Worm (Caenorhabditis elegans) whole organism, L4 larva: Measurements from ENCODE around the gene ZK353.10.

ENCODE experiments used
- D1046.2 ChIP-seq: fragments of 200-800 bp; sonication (Bioruptor generic); IDR thresholded peaks from 2 replicates; pipeline ENCODE4 v1.3.6; 2022; ENCODE audit warnings: missing genetic modification characterization, missing compliant biosample characterization
- F10B5.3 ChIP-seq: sonication (generic microtip); optimal IDR thresholded peaks from 2 replicates; lab custom pipeline; 2016; ENCODE audit warnings: mild to moderate bottlenecking, missing genetic modification characterization, missing compliant biosample characterization
- F37D6.2 ChIP-seq: sonication (generic microtip); optimal IDR thresholded peaks from 2 replicates; lab custom pipeline; 2016; ENCODE audit warnings: mild to moderate bottlenecking, missing genetic modification characterization, missing compliant biosample characterization
- F49E8.2 ChIP-seq: sonication (generic microtip); optimal IDR thresholded peaks from 2 replicates; lab custom pipeline; 2016; ENCODE audit warnings: missing compliant biosample characterization, mild to moderate bottlenecking, missing genetic modification characterization, borderline replicate concordance
- Y48G9A.11 ChIP-seq: fragments of 200-800 bp; sonication (Bioruptor generic); IDR thresholded peaks from 2 replicates; pipeline ENCODE4 v1.3.6; 2022; ENCODE audit warnings: missing genetic modification reagents, missing genetic modification characterization, missing compliant biosample characterization
- Y5F2A.4 ChIP-seq: fragments of 200-800 bp; sonication (Bioruptor generic); optimal IDR thresholded peaks from 2 replicates; lab custom pipeline; 2018; ENCODE audit warnings: mild to moderate bottlenecking, missing genetic modification characterization, missing compliant biosample characterization
- Y75B8A.6 ChIP-seq: fragments of 200-800 bp; sonication (Bioruptor generic); IDR thresholded peaks from 2 replicates; pipeline ENCODE4 v1.3.6; 2022; ENCODE audit warnings: missing genetic modification reagents, missing genetic modification characterization, missing compliant biosample characterization
- ZK546.5 ChIP-seq, 2 experiments: sonication (generic microtip); optimal IDR thresholded peaks; 2 replicates each; lab custom pipeline; 2017; ENCODE audit warnings: missing biosample characterization in 2 of 2, missing genetic modification characterization in 2 of 2
- aha-1 ChIP-seq: fragments of 150-350 bp; peaks from one replicate; lab custom pipeline; 2014; ENCODE audit warnings: missing biosample characterization, missing genetic modification characterization
- ceh-44 ChIP-seq: fragments of 200-800 bp; sonication (Bioruptor generic); IDR thresholded peaks from 2 replicates; pipeline ENCODE4 v1.3.6; 2022; ENCODE audit warnings: missing genetic modification reagents, missing genetic modification characterization, missing compliant biosample characterization
- ceh-62 ChIP-seq: sonication (generic microtip); optimal IDR thresholded peaks from 2 replicates; lab custom pipeline; 2017; ENCODE audit warnings: missing biosample characterization, missing genetic modification characterization
- cey-2 ChIP-seq: sonication (generic microtip); optimal IDR thresholded peaks from 3 replicates; lab custom pipeline; 2017; ENCODE audit warnings: missing genetic modification characterization, mild to moderate bottlenecking, missing compliant biosample characterization, antibody characterized with exemption, borderline replicate concordance; ENCODE audit not compliant: insufficient read depth
- ctbp-1 ChIP-seq: fragments of 200-800 bp; sonication (Bioruptor generic); IDR thresholded peaks from 2 replicates; pipeline ENCODE4 v1.3.6; 2022; ENCODE audit warnings: missing genetic modification reagents, missing genetic modification characterization, missing compliant biosample characterization
- daf-19 ChIP-seq: fragments of 200-800 bp; sonication (Bioruptor generic); conservative IDR thresholded peaks from 2 replicates; pipeline ENCODE4 v1.3.6; 2022; ENCODE audit warnings: missing genetic modification characterization, missing compliant biosample characterization
- daf-8 ChIP-seq: fragments of 200-800 bp; sonication (Bioruptor generic); IDR thresholded peaks from 2 replicates; pipeline ENCODE4 v1.3.6; 2022; ENCODE audit warnings: missing genetic modification characterization, missing compliant biosample characterization
- dmd-6 ChIP-seq: fragments of 200-800 bp; sonication (Bioruptor generic); IDR thresholded peaks from 2 replicates; pipeline ENCODE4 v1.3.6; 2022; ENCODE audit warnings: missing genetic modification reagents, missing genetic modification characterization, missing compliant biosample characterization
- dmd-8 ChIP-seq: fragments of 200-800 bp; sonication (Bioruptor generic); IDR thresholded peaks from 2 replicates; pipeline ENCODE4 v1.3.6; 2022; ENCODE audit warnings: missing genetic modification characterization, missing compliant biosample characterization
- dmd-9 ChIP-seq: fragments of 200-800 bp; sonication (Bioruptor generic); IDR thresholded peaks from 2 replicates; pipeline ENCODE4 v1.3.6; 2022; ENCODE audit warnings: missing genetic modification reagents, missing genetic modification characterization, missing compliant biosample characterization
- duxl-1 ChIP-seq: sonication (generic microtip); optimal IDR thresholded peaks from 2 replicates; lab custom pipeline; 2016; ENCODE audit warnings: mild to moderate bottlenecking, missing genetic modification characterization, moderate library complexity, missing compliant biosample characterization; ENCODE audit not compliant: poor library complexity
- dve-1 ChIP-seq: sonication (generic microtip); optimal IDR thresholded peaks from 2 replicates; lab custom pipeline; 2017; ENCODE audit warnings: antibody characterized with exemption, mild to moderate bottlenecking, missing genetic modification characterization, missing compliant biosample characterization; ENCODE audit not compliant: insufficient read depth
- egl-27 ChIP-seq: sonication (generic microtip); optimal IDR thresholded peaks from 3 replicates; lab custom pipeline; 2017; ENCODE audit warnings: missing biosample characterization, missing genetic modification reagents, missing genetic modification characterization
- egl-43 ChIP-seq: fragments of 200-800 bp; sonication (Bioruptor generic); IDR thresholded peaks from 2 replicates; pipeline ENCODE4 v1.3.6; 2022; ENCODE audit warnings: missing genetic modification reagents, missing genetic modification characterization, missing compliant biosample characterization
- fos-1 ChIP-seq: fragments of 150-350 bp; optimal IDR thresholded peaks from 2 replicates; lab custom pipeline; 2014; ENCODE audit warnings: missing biosample characterization, missing genetic modification characterization
- gei-8 ChIP-seq: fragments of 200-800 bp; sonication (Bioruptor generic); optimal IDR thresholded peaks from 2 replicates; lab custom pipeline; 2018; ENCODE audit warnings: mild to moderate bottlenecking, missing genetic modification characterization, missing compliant biosample characterization
- hlh-30 ChIP-seq: sonication (generic microtip); optimal IDR thresholded peaks from 2 replicates; lab custom pipeline; 2017; ENCODE audit warnings: antibody characterized with exemption, mild to moderate bottlenecking, missing genetic modification characterization, missing compliant biosample characterization; ENCODE audit not compliant: insufficient read depth
- lim-7 ChIP-seq: fragments of 200-800 bp; sonication (Bioruptor generic); IDR thresholded peaks from 2 replicates; pipeline ENCODE4 v1.3.6; 2022; ENCODE audit warnings: missing genetic modification characterization, missing compliant biosample characterization
- lin-15B ChIP-seq: fragments of 150-350 bp; sonication (generic microtip); optimal IDR thresholded peaks from 3 replicates; lab custom pipeline; 2014; ENCODE audit warnings: missing biosample characterization, missing genetic modification characterization
- lsy-2 ChIP-seq, 2 experiments: fragments of 150-350 bp in 1 of 2; sonication (generic microtip) in 1 of 2; optimal IDR thresholded peaks; 2 replicates each; lab custom pipeline; 2014 to 2017; ENCODE audit warnings: missing biosample characterization in 2 of 2, missing genetic modification characterization in 2 of 2
- madf-9 ChIP-seq: fragments of 200-800 bp; sonication (Bioruptor generic); conservative IDR thresholded peaks from 2 replicates; pipeline ENCODE4 v1.3.6; 2022; ENCODE audit warnings: missing genetic modification reagents, missing genetic modification characterization, missing compliant biosample characterization
- mes-2 ChIP-seq: sonication (generic microtip); optimal IDR thresholded peaks from 2 replicates; lab custom pipeline; 2016; ENCODE audit warnings: missing genotype, mild to moderate bottlenecking, missing genetic modification characterization, missing compliant biosample characterization; ENCODE audit not compliant: poor library complexity, severe bottlenecking
- mxl-3 ChIP-seq: fragments of 200-800 bp; sonication (Bioruptor generic); optimal IDR thresholded peaks from 2 replicates; lab custom pipeline; 2018; ENCODE audit warnings: mild to moderate bottlenecking, missing genetic modification characterization, missing compliant biosample characterization
- nhr-10 ChIP-seq: fragments of 150-350 bp; optimal IDR thresholded peaks from 2 replicates; lab custom pipeline; 2014; ENCODE audit warnings: missing biosample characterization, missing genetic modification characterization
- nhr-111 ChIP-seq: fragments of 200-800 bp; sonication (Bioruptor generic); optimal IDR thresholded peaks from 2 replicates; lab custom pipeline; 2018; ENCODE audit warnings: mild to moderate bottlenecking, missing genetic modification characterization, missing compliant biosample characterization
- nhr-25 ChIP-seq: sonication (generic microtip); optimal IDR thresholded peaks from 2 replicates; lab custom pipeline; 2017; ENCODE audit warnings: missing genetic modification characterization, mild to moderate bottlenecking, missing compliant biosample characterization, antibody characterized with exemption, moderate library complexity, borderline replicate concordance; ENCODE audit not compliant: insufficient read depth
- nhr-48 ChIP-seq: sonication (generic microtip); optimal IDR thresholded peaks from 2 replicates; lab custom pipeline; 2016; ENCODE audit warnings: mild to moderate bottlenecking, missing genetic modification characterization, missing compliant biosample characterization
- nhr-76 ChIP-seq: fragments of 150-350 bp; optimal IDR thresholded peaks from 2 replicates; lab custom pipeline; 2014; ENCODE audit warnings: missing biosample characterization, missing genetic modification characterization
- nhr-77 ChIP-seq: fragments of 150-350 bp; optimal IDR thresholded peaks from 2 replicates; lab custom pipeline; 2014; ENCODE audit warnings: missing biosample characterization, missing genetic modification characterization
- pha-4 ChIP-seq, 2 experiments: fragments of 150-350 bp in 1 of 2; fragments of 200-800 bp in 1 of 2; sonication (Bioruptor generic) in 1 of 2; IDR thresholded peaks in 1 of 2; optimal IDR thresholded peaks in 1 of 2; 2 replicates each; pipeline versions ENCODE4 v1.3.6 to Lab custom; 2014 to 2022; ENCODE audit warnings: missing genetic modification characterization in 2 of 2, missing genetic modification reagents in 2 of 2, missing biosample characterization in 1 of 2, missing compliant biosample characterization in 1 of 2
- php-3 ChIP-seq: fragments of 200-800 bp; sonication (Bioruptor generic); IDR thresholded peaks from 2 replicates; pipeline ENCODE4 v1.3.6; 2022; ENCODE audit warnings: missing genetic modification reagents, missing genetic modification characterization, missing compliant biosample characterization
- rbr-2 ChIP-seq: sonication (generic microtip); optimal IDR thresholded peaks from 2 replicates; lab custom pipeline; 2016; ENCODE audit warnings: missing genotype, missing genetic modification characterization, missing compliant biosample characterization
- saeg-2 ChIP-seq: fragments of 200-800 bp; sonication (Bioruptor generic); IDR thresholded peaks from 2 replicates; pipeline ENCODE4 v1.3.6; 2022; ENCODE audit warnings: missing genetic modification reagents, missing genetic modification characterization, missing compliant biosample characterization
- skn-1 ChIP-seq: fragments of 150-350 bp; optimal IDR thresholded peaks from 2 replicates; lab custom pipeline; 2014; ENCODE audit warnings: missing biosample characterization, missing genetic modification characterization
- snpc-4 ChIP-seq: fragments of 150-350 bp; optimal IDR thresholded peaks from 2 replicates; lab custom pipeline; 2014; ENCODE audit warnings: missing biosample characterization, missing genetic modification characterization
- spr-3 ChIP-seq: fragments of 200-800 bp; sonication (Bioruptor generic); optimal IDR thresholded peaks from 2 replicates; lab custom pipeline; 2018; ENCODE audit warnings: mild to moderate bottlenecking, missing genetic modification characterization, missing compliant biosample characterization
- unc-130 ChIP-seq: sonication (generic microtip); optimal IDR thresholded peaks from 2 replicates; lab custom pipeline; 2016; ENCODE audit warnings: missing genetic modification reagents, missing genetic modification characterization, missing compliant biosample characterization
- unc-39 ChIP-seq: sonication (generic microtip); optimal IDR thresholded peaks from 2 replicates; lab custom pipeline; 2017; ENCODE audit warnings: missing biosample characterization, missing genetic modification characterization
- vab-7 ChIP-seq: fragments of 200-800 bp; sonication (Bioruptor generic); IDR thresholded peaks from 2 replicates; pipeline ENCODE4 v1.3.6; 2022; ENCODE audit warnings: missing genetic modification reagents, missing genetic modification characterization, missing compliant biosample characterization
- zfp-2 ChIP-seq: sonication (generic microtip); optimal IDR thresholded peaks from 2 replicates; lab custom pipeline; 2016; ENCODE audit warnings: mild to moderate bottlenecking, missing genetic modification characterization, missing compliant biosample characterization
- zip-11 ChIP-seq: fragments of 200-800 bp; sonication (Bioruptor generic); IDR thresholded peaks from 2 replicates; pipeline ENCODE4 v1.3.6; 2022; ENCODE audit warnings: missing genetic modification characterization, missing compliant biosample characterization
- zip-2 ChIP-seq: fragments of 150-350 bp; optimal IDR thresholded peaks from 2 replicates; lab custom pipeline; 2014; ENCODE audit warnings: missing biosample characterization, missing genetic modification characterization

The ZK353.10 gene

DNA sequence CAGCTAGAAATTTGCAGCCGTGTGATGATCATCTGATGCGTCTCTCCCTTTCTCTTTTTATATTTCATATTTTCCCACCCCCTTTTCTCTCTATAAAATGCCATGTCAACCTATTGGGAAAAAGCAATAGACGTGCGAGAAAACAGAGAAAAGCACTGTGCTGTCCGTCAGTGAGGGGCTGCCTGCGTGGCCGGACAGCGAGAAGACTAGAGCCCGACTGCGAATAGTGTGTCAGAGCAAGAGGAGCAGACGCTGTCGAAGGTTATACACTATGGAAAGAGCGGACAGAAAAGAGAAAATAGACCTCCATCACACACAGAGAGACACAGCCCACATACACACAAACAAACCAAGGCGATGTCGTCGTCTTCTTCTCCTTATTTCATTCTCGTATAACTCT lies 30.9 kb upstream of the ZK353.10 start (continued):
- TF ChIP-seq ceh-44, result no peak
- no peak for TF ChIP-seq spr-3 (GFP tag; lab: Kevin White, UChicago)
- TF ChIP-seq daf-8, result no peak
- no peak for TF ChIP-seq D1046.2 (GFP tag; lab: Robert Waterston, UW)
- no peak for TF ChIP-seq cey-2 (tag; lab: Kevin White, UChicago)
- peak; percentile 79 for TF ChIP-seq mes-2
- TF ChIP-seq egl-43 (GFP tag; lab: Robert Waterston, UW), result peak; percentile 76
- TF ChIP-seq unc-39 (tag; lab: Kevin White, UChicago), result no peak
- no peak for TF ChIP-seq nhr-48 (tag; lab: Kevin White, UChicago)
- no peak for TF ChIP-seq Y5F2A.4
- TF ChIP-seq F37D6.2 (tag; lab: Kevin White, UChicago), result peak; percentile 30
- no peak for TF ChIP-seq lin-15B (tag; lab: Kevin White, UChicago)
- TF ChIP-seq saeg-2 (GFP tag; lab: Robert Waterston, UW), result no peak
- TF ChIP-seq rbr-2 (tag; lab: Kevin White, UChicago), result peak; percentile 77
- TF ChIP-seq ctbp-1 (GFP tag; lab: Robert Waterston, UW), result no peak
- peak; percentile 90 for TF ChIP-seq dve-1 (tag; lab: Kevin White, UChicago)
- TF ChIP-seq Y75B8A.6, result no peak
- no peak for TF ChIP-seq gei-8 (GFP tag; lab: Kevin White, UChicago)
- TF ChIP-seq lsy-2 (tag; optimal IDR thresholded peaks at IDR 0.05; lab: Kevin White, UChicago), result peak; percentile 64 to 81
- TF ChIP-seq F49E8.2 (tag; lab: Kevin White, UChicago), result no peak
- no peak for TF ChIP-seq fos-1
- no peak for TF ChIP-seq zip-2 (tag; lab: Kevin White, UChicago)
- peak; percentile 58 for TF ChIP-seq pha-4 (GFP tag; IDR thresholded peaks at IDR 0.05; lab: Robert Waterston, UW)
- no peak for TF ChIP-seq pha-4 (tag; optimal IDR thresholded peaks at IDR 0.05; lab: Kevin White, UChicago)
- TF ChIP-seq nhr-25 (tag; lab: Kevin White, UChicago), result no peak
- peak; percentile 74 for TF ChIP-seq duxl-1 (tag; lab: Kevin White, UChicago)
- no peak for TF ChIP-seq unc-130
- peak; percentile 69 for TF ChIP-seq mxl-3
- TF ChIP-seq snpc-4 (tag; lab: Kevin White, UChicago), result no peak
- TF ChIP-seq Y48G9A.11, result no peak
- TF ChIP-seq php-3 (GFP tag; lab: Robert Waterston, UW), result 0 out of 2 replicates have a peak, but pooled peaks have one; percentile 6
- no peak for TF ChIP-seq madf-9 (GFP tag; lab: Robert Waterston, UW)
- no peak for TF ChIP-seq skn-1 (tag; lab: Kevin White, UChicago)
- TF ChIP-seq dmd-9 (GFP tag; lab: Robert Waterston, UW), result no peak
- peak; percentile 68 for TF ChIP-seq dmd-6 (GFP tag; lab: Robert Waterston, UW)
- no peak for TF ChIP-seq F10B5.3 (tag; lab: Kevin White, UChicago)
- no peak for TF ChIP-seq ZK546.5 (tag; optimal IDR thresholded peaks at IDR 0.05; lab: Kevin White, UChicago)
- peak; percentile 49; the same call in 1 of the 2 replicates for TF ChIP-seq lim-7 (GFP tag; lab: Robert Waterston, UW)
- no peak for TF ChIP-seq zip-11 (GFP tag; lab: Robert Waterston, UW)
- TF ChIP-seq zfp-2, result no peak
- peak; percentile 81 for TF ChIP-seq hlh-30 (tag; lab: Kevin White, UChicago)
- TF ChIP-seq nhr-77 (tag; lab: Kevin White, UChicago), result peak; percentile 61
- no peak for TF ChIP-seq dmd-8
- peak; percentile 97 for TF ChIP-seq aha-1 (tag; lab: Kevin White, UChicago)
- TF ChIP-seq vab-7, result 0 out of 2 replicates have a peak, but pooled peaks have one; percentile 22
- no peak for TF ChIP-seq daf-19 (GFP tag; lab: Robert Waterston, UW)
- TF ChIP-seq nhr-111 (GFP tag; lab: Kevin White, UChicago), result no peak
- TF ChIP-seq ceh-62 (tag; lab: Kevin White, UChicago), result no peak
- TF ChIP-seq nhr-10 (tag; lab: Kevin White, UChicago), result no peak
- TF ChIP-seq egl-27 (tag; lab: Kevin White, UChicago), result no peak
- no peak for TF ChIP-seq nhr-76
